Fruit fly (Drosophila melanogaster) S2 (cell line): ENCODE results near the gene Cog2.

Experiments
- CG8478 ChIP-seq: fragments of >200 bp; optimal IDR thresholded peaks from 2 replicates; lab custom pipeline; 2018
- CTCF ChIP-seq, 2 experiments: fragments of >200 bp; optimal IDR thresholded peaks; 2 replicates each; lab custom pipeline; 2018

- TF ChIP-seq CTCF (optimal IDR thresholded peaks at IDR 0.05; lab: Kevin White, UChicago) = no peak
- TF ChIP-seq CG8478 (lab: Kevin White, UChicago) = no peak
Measured at dm6 chr3R:15320747-15321085, 40.7 kb downstream of the Cog2 start, which contains the start of gene ear.
